Worm (Caenorhabditis elegans) whole organism, young adult: ENCODE measurements around the gene T06E6.15.
A peak's percentile ranks its signal among the peaks of the same experiment; 100 is the strongest.

Experiments used
- B0035.1 ChIP-seq: sonication (generic microtip); optimal IDR thresholded peaks from 2 replicates; lab custom pipeline; 2016; ENCODE audit warnings: missing genetic modification characterization, mild to moderate bottlenecking, missing compliant biosample characterization, missing genotype, missing genetic modification reagents
- B0261.1 ChIP-seq: sonication (generic microtip); optimal IDR thresholded peaks from 2 replicates; lab custom pipeline; 2016; ENCODE audit warnings: mild to moderate bottlenecking, missing genetic modification characterization, moderate library complexity, missing compliant biosample characterization
- B0336.3 ChIP-seq: fragments of 200-800 bp; sonication (Bioruptor generic); IDR thresholded peaks from 2 replicates; pipeline ENCODE4 v1.3.6; 2022; ENCODE audit warnings: missing genetic modification characterization, missing compliant biosample characterization
- D2030.7 ChIP-seq: fragments of 200-800 bp; sonication (Bioruptor generic); IDR thresholded peaks from 2 replicates; pipeline ENCODE4 v1.3.6; 2022; ENCODE audit warnings: missing genetic modification reagents, missing genetic modification characterization, missing compliant biosample characterization
- F10E7.11 ChIP-seq: sonication (generic microtip); optimal IDR thresholded peaks from 2 replicates; lab custom pipeline; 2017; ENCODE audit warnings: mild to moderate bottlenecking, missing genetic modification characterization, moderate library complexity, missing compliant biosample characterization
- F39B2.1 ChIP-seq: fragments of 200-800 bp; sonication (Bioruptor generic); IDR thresholded peaks from 2 replicates; pipeline ENCODE4 v1.3.6; 2022; ENCODE audit warnings: missing genetic modification reagents, missing genetic modification characterization, missing compliant biosample characterization
- F55B11.4 ChIP-seq: sonication (generic microtip); optimal IDR thresholded peaks from 2 replicates; lab custom pipeline; 2016; ENCODE audit warnings: missing compliant biosample characterization, missing genetic modification characterization, borderline replicate concordance; ENCODE audit not compliant: insufficient read depth
- K11D2.4 ChIP-seq: fragments of 200-800 bp; sonication (Bioruptor generic); IDR thresholded peaks from 2 replicates; pipeline ENCODE4 v1.3.6; 2022; ENCODE audit warnings: missing genetic modification reagents, missing genetic modification characterization, missing compliant biosample characterization
- T26A5.8 ChIP-seq: sonication (generic microtip); optimal IDR thresholded peaks from 2 replicates; lab custom pipeline; 2016; ENCODE audit warnings: missing genetic modification characterization, missing compliant biosample characterization
- Y53G8AR.9 ChIP-seq: fragments of 200-800 bp; sonication (Bioruptor generic); conservative IDR thresholded peaks from 2 replicates; pipeline ENCODE4 v1.3.6; 2022; ENCODE audit warnings: missing genetic modification reagents, missing genetic modification characterization, missing compliant biosample characterization
- Y56A3A.18 ChIP-seq: fragments of 200-800 bp; sonication (Bioruptor generic); IDR thresholded peaks from 2 replicates; pipeline ENCODE4 v1.3.6; 2022; ENCODE audit warnings: missing genetic modification reagents, missing genetic modification characterization, missing compliant biosample characterization
- Y79H2A.3 ChIP-seq: fragments of 200-800 bp; sonication (Bioruptor generic); conservative IDR thresholded peaks from 2 replicates; pipeline ENCODE4 v1.3.6; 2022; ENCODE audit warnings: missing genetic modification reagents, missing genetic modification characterization, missing compliant biosample characterization
- aptf-2 ChIP-seq: fragments of 200-800 bp; sonication (Bioruptor generic); conservative IDR thresholded peaks from 2 replicates; pipeline ENCODE4 v1.3.6; 2022; ENCODE audit warnings: missing genetic modification reagents, missing genetic modification characterization, missing compliant biosample characterization
- attf-3 ChIP-seq: fragments of 200-800 bp; sonication (Bioruptor generic); conservative IDR thresholded peaks from 2 replicates; pipeline ENCODE4 v1.3.6; 2022; ENCODE audit warnings: missing genetic modification reagents, missing genetic modification characterization, missing compliant biosample characterization
- cebp-2 ChIP-seq: fragments of 200-800 bp; sonication (Bioruptor generic); IDR thresholded peaks from 2 replicates; pipeline ENCODE4 v1.3.6; 2022; ENCODE audit warnings: missing genetic modification characterization, missing compliant biosample characterization
- ceh-100 ChIP-seq: fragments of 200-800 bp; sonication (Bioruptor generic); IDR thresholded peaks from 2 replicates; pipeline ENCODE4 v1.3.6; 2022; ENCODE audit warnings: missing genetic modification reagents, missing genetic modification characterization, missing compliant biosample characterization
- ceh-58 ChIP-seq: fragments of 200-800 bp; sonication (Bioruptor generic); IDR thresholded peaks from 2 replicates; pipeline ENCODE4 v1.3.6; 2022; ENCODE audit warnings: missing genetic modification characterization, missing compliant biosample characterization
- ceh-91 ChIP-seq: fragments of 200-800 bp; sonication (Bioruptor generic); IDR thresholded peaks from 2 replicates; pipeline ENCODE4 v1.3.6; 2022; ENCODE audit warnings: missing genetic modification reagents, missing genetic modification characterization, missing compliant biosample characterization
- chd-7 ChIP-seq: sonication (generic microtip); optimal IDR thresholded peaks from 2 replicates; lab custom pipeline; 2016; ENCODE audit warnings: mild to moderate bottlenecking, missing genetic modification characterization, moderate library complexity, missing compliant biosample characterization
- die-1 ChIP-seq: sonication (generic microtip); optimal IDR thresholded peaks from 2 replicates; lab custom pipeline; 2016; ENCODE audit warnings: missing genotype, mild to moderate bottlenecking, missing genetic modification characterization, missing compliant biosample characterization
- dox-1 ChIP-seq: fragments of 200-800 bp; sonication (Bioruptor generic); IDR thresholded peaks from 2 replicates; pipeline ENCODE4 v1.3.6; 2022; ENCODE audit warnings: missing genetic modification reagents, missing genetic modification characterization, missing compliant biosample characterization
- dpl-1 ChIP-seq: fragments of 150-350 bp; optimal IDR thresholded peaks from 2 replicates; lab custom pipeline; 2014; ENCODE audit warnings: missing biosample characterization, missing genetic modification reagents, missing genetic modification characterization
- egl-18 ChIP-seq: fragments of 200-800 bp; sonication (Bioruptor generic); IDR thresholded peaks from 2 replicates; pipeline ENCODE4 v1.3.6; 2022; ENCODE audit warnings: missing genetic modification reagents, missing genetic modification characterization, missing compliant biosample characterization
- egrh-3 ChIP-seq: fragments of 200-800 bp; sonication (Bioruptor generic); IDR thresholded peaks from 2 replicates; pipeline ENCODE4 v1.3.6; 2022; ENCODE audit warnings: missing genetic modification reagents, missing genetic modification characterization, missing compliant biosample characterization
- ekl-4 ChIP-seq: fragments of 200-800 bp; sonication (Bioruptor generic); IDR thresholded peaks from 2 replicates; pipeline ENCODE4 v1.3.6; 2022; ENCODE audit warnings: missing genetic modification reagents, missing genetic modification characterization, missing compliant biosample characterization
- ets-4 ChIP-seq: fragments of 200-800 bp; sonication (Bioruptor generic); optimal IDR thresholded peaks from 2 replicates; lab custom pipeline; 2018; ENCODE audit warnings: mild to moderate bottlenecking, missing genetic modification characterization, missing compliant biosample characterization
- hlh-26 ChIP-seq: fragments of 200-800 bp; sonication (Bioruptor generic); conservative IDR thresholded peaks from 2 replicates; pipeline ENCODE4 v1.3.6; 2022; ENCODE audit warnings: missing genetic modification reagents, missing genetic modification characterization, missing compliant biosample characterization
- hsf-1 ChIP-seq: fragments of 200-800 bp; sonication (Bioruptor generic); IDR thresholded peaks from 2 replicates; pipeline ENCODE4 v1.3.6; 2022; ENCODE audit warnings: missing genetic modification reagents, missing genetic modification characterization, missing compliant biosample characterization
- lag-1 ChIP-seq: fragments of 200-800 bp; sonication (Bioruptor generic); IDR thresholded peaks from 2 replicates; pipeline ENCODE4 v1.3.6; 2022; ENCODE audit warnings: missing genetic modification reagents, missing genetic modification characterization, missing compliant biosample characterization
- let-607 ChIP-seq, 2 experiments: fragments of 200-800 bp in 1 of 2; sonication (Bioruptor generic) in 1 of 2; sonication (generic microtip) in 1 of 2; optimal IDR thresholded peaks; 2 replicates each; lab custom pipeline; 2016 to 2018; ENCODE audit warnings: mild to moderate bottlenecking in 2 of 2, missing compliant biosample characterization in 2 of 2, missing genetic modification characterization in 2 of 2, moderate library complexity in 2 of 2, missing genotype in 1 of 2
- lin-35 ChIP-seq, 3 experiments: fragments of 150-350 bp in 2 of 3; sonication (generic microtip) in 1 of 3; optimal IDR thresholded peaks; 2 replicates each; lab custom pipeline; 2014 to 2018; ENCODE audit warnings: missing biosample characterization in 3 of 3, missing genetic modification characterization in 3 of 3, missing genetic modification reagents in 3 of 3
- lin-40 ChIP-seq: sonication (generic microtip); optimal IDR thresholded peaks from 2 replicates; lab custom pipeline; 2016; ENCODE audit warnings: missing genetic modification characterization, mild to moderate bottlenecking, missing compliant biosample characterization, missing genotype, missing genetic modification reagents
- lsl-1 ChIP-seq: fragments of 200-800 bp; sonication (Bioruptor generic); optimal IDR thresholded peaks from 2 replicates; lab custom pipeline; 2018; ENCODE audit warnings: mild to moderate bottlenecking, missing genetic modification characterization, moderate library complexity, missing compliant biosample characterization
- madf-3 ChIP-seq: fragments of 200-800 bp; sonication (Bioruptor generic); IDR thresholded peaks from 2 replicates; pipeline ENCODE4 v1.3.6; 2022; ENCODE audit warnings: missing genetic modification reagents, missing genetic modification characterization, missing compliant biosample characterization
- madf-8 ChIP-seq: fragments of 200-800 bp; sonication (Bioruptor generic); conservative IDR thresholded peaks from 2 replicates; pipeline ENCODE4 v1.3.6; 2022; ENCODE audit warnings: missing genetic modification reagents, missing genetic modification characterization, missing compliant biosample characterization
- nhr-120 ChIP-seq: fragments of 200-800 bp; sonication (Bioruptor generic); IDR thresholded peaks from 2 replicates; pipeline ENCODE4 v1.3.6; 2022; ENCODE audit warnings: missing genetic modification characterization, missing compliant biosample characterization
- nhr-80 ChIP-seq: sonication (generic microtip); optimal IDR thresholded peaks from 2 replicates; lab custom pipeline; 2016; ENCODE audit warnings: missing genetic modification characterization, missing compliant biosample characterization
- repo-1 ChIP-seq: sonication (generic microtip); optimal IDR thresholded peaks from 2 replicates; lab custom pipeline; 2017; ENCODE audit warnings: mild to moderate bottlenecking, missing genetic modification characterization, missing compliant biosample characterization
- snpc-4 ChIP-seq, 5 experiments: fragments of 150-350 bp in 1 of 5; sonication (generic microtip) in 4 of 5; optimal IDR thresholded peaks; 2 replicates each; lab custom pipeline; 2014 to 2018; ENCODE audit warnings: missing genetic modification characterization in 5 of 5, missing biosample characterization in 3 of 5, antibody characterized with exemption in 2 of 5, mild to moderate bottlenecking in 2 of 5, missing compliant biosample characterization in 2 of 5, missing genotype in 2 of 5, moderate library complexity in 2 of 5, missing genetic modification reagents in 1 of 5
- unc-130 ChIP-seq: sonication (generic microtip); optimal IDR thresholded peaks from 2 replicates; lab custom pipeline; 2016; ENCODE audit warnings: missing genetic modification reagents, missing genetic modification characterization, missing compliant biosample characterization
- xnd-1 ChIP-seq: sonication (generic microtip); optimal IDR thresholded peaks from 2 replicates; lab custom pipeline; 2016; ENCODE audit warnings: missing genotype, missing genetic modification reagents, missing genetic modification characterization, missing compliant biosample characterization
- zfh-2 ChIP-seq: fragments of 200-800 bp; sonication (Bioruptor generic); conservative IDR thresholded peaks from 2 replicates; pipeline ENCODE4 v1.3.6; 2022; ENCODE audit warnings: missing genetic modification reagents, missing genetic modification characterization, missing compliant biosample characterization
- ztf-25 ChIP-seq: fragments of 200-800 bp; sonication (Bioruptor generic); IDR thresholded peaks from 2 replicates; pipeline ENCODE4 v1.3.6; 2022; ENCODE audit warnings: missing genetic modification reagents, missing genetic modification characterization, missing compliant biosample characterization
- ztf-3 ChIP-seq: fragments of 200-800 bp; sonication (Bioruptor generic); optimal IDR thresholded peaks from 2 replicates; lab custom pipeline; 2018; ENCODE audit warnings: mild to moderate bottlenecking, missing genetic modification characterization, missing compliant biosample characterization

Gene T06E6.15

ce11 chrV:15436133-15436532, 36.5 kb upstream of the T06E6.15 start:
- TF ChIP-seq Y56A3A.18 (no peak), nhr-80 (peak; percentile 84)

- no peak for TF ChIP-seq xnd-1 (tag; lab: Kevin White, UChicago)
- TF ChIP-seq madf-3, result no peak
- TF ChIP-seq ekl-4 (GFP tag; lab: Robert Waterston, UW), result no peak
- TF ChIP-seq ets-4 (GFP tag; lab: Kevin White, UChicago), result no peak
- no peak for TF ChIP-seq F10E7.11 (tag; lab: Kevin White, UChicago)
- no peak for TF ChIP-seq T26A5.8
- no peak for TF ChIP-seq ztf-3
- no peak for TF ChIP-seq lsl-1 (GFP tag; lab: Kevin White, UChicago)
- TF ChIP-seq F39B2.1, result no peak
- no peak for TF ChIP-seq lag-1 (GFP tag; lab: Robert Waterston, UW)
- no peak for TF ChIP-seq dpl-1 (GFP tag; lab: Kevin White, UChicago)
- no peak for TF ChIP-seq lin-40 (tag; lab: Kevin White, UChicago)
- no peak for TF ChIP-seq B0261.1
- TF ChIP-seq let-607 (tag; optimal IDR thresholded peaks at IDR 0.05; lab: Kevin White, UChicago), result no peak
- no peak for TF ChIP-seq ztf-25 (GFP tag; lab: Robert Waterston, UW)
- TF ChIP-seq die-1 (tag; lab: Kevin White, UChicago), result no peak
- TF ChIP-seq hlh-26 (GFP tag; lab: Robert Waterston, UW), result no peak
- no peak for TF ChIP-seq repo-1 (tag; lab: Kevin White, UChicago)
- TF ChIP-seq lin-35 (GFP tag; optimal IDR thresholded peaks at IDR 0.05; lab: Kevin White, UChicago), result no peak
Observed at ce11 chrV:15434647-15435046, 35.1 kb upstream of the T06E6.15 start.

- TF ChIP-seq hsf-1 (GFP tag; lab: Robert Waterston, UW) (peak; percentile 35; the same call in 1 of the 2 replicates), nhr-120 (GFP tag; lab: Robert Waterston, UW) (peak; percentile 88; the same call in 1 of the 2 replicates), madf-8 (GFP tag; lab: Robert Waterston, UW) (peak; percentile 38; the same call in 1 of the 2 replicates), egl-18 (GFP tag; lab: Robert Waterston, UW) (peak; percentile 72; the same call in 1 of the 2 replicates), aptf-2 (GFP tag; lab: Robert Waterston, UW) (peak; percentile 18; the same call in 1 of the 2 replicates), cebp-2 (GFP tag; lab: Robert Waterston, UW) (0 out of 2 replicates have a peak, but pooled peaks have one; percentile 57)
Observed at ce11 chrV:15433654-15434053, 34.1 kb upstream of the T06E6.15 start.

ce11 chrV:15432457-15432856, 32.9 kb upstream of the T06E6.15 start, which contains the start of gene T26H5.8:
Gene T26H5.8, minus strand, starts transcription at chrV:15432726.
- TF ChIP-seq ekl-4 (GFP tag; lab: Robert Waterston, UW) (no peak), F55B11.4 (tag; lab: Kevin White, UChicago) (no peak), unc-130 (GFP tag; lab: Kevin White, UChicago) (no peak), attf-3 (GFP tag; lab: Robert Waterston, UW) (no peak), xnd-1 (tag; lab: Kevin White, UChicago) (no peak), D2030.7 (GFP tag; lab: Robert Waterston, UW) (no peak), Y79H2A.3 (GFP tag; lab: Robert Waterston, UW) (no peak), ceh-58 (GFP tag; lab: Robert Waterston, UW) (no peak), B0035.1 (no peak), ceh-100 (GFP tag; lab: Robert Waterston, UW) (no peak), zfh-2 (GFP tag; lab: Robert Waterston, UW) (no peak), ceh-91 (GFP tag; lab: Robert Waterston, UW) (no peak), B0336.3 (no peak), Y53G8AR.9 (no peak), chd-7 (tag; lab: Kevin White, UChicago) (no peak), snpc-4 (GFP tag; optimal IDR thresholded peaks at IDR 0.05; lab: Kevin White, UChicago) (no peak), snpc-4 (tag; optimal IDR thresholded peaks at IDR 0.05; lab: Kevin White, UChicago) (no peak), egrh-3 (GFP tag; lab: Robert Waterston, UW) (no peak), dox-1 (GFP tag; lab: Robert Waterston, UW) (no peak), K11D2.4 (GFP tag; lab: Robert Waterston, UW) (no peak)
